Worm (Caenorhabditis elegans): ENCODE results near the gene ZK637.4.

DNA sequence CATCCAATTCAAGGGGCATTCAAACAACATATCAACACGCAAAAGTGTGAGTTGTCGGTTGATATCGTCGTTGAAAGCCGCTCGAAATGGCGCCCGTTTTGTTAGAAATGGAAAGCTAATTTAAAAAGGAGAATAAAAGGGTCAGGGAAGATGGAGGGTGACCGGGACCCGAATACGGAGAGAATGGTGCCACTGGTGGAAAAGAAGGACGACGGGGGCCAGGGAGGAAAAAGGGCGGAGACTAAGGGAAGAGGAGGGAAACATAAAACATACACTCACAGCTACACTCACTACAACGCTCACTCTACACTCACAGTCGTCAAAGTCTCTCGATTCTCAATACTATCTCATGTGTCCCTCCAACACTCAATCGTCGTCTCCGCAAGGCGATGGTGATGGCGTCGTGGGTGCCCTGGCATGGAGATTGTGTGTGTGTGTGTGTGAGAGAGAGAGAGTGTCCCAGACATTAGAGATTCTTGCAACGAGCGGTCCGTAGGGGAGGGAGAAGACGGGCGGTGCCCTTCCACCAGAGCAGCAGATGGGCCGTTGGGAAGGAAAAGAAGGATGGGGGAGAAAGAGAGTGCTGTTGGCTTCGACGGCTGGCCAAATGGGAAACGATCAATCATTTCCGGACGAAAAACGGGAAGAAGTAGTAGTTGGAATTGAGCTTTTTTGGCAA, 19.4 kb upstream of the ZK637.4 start:
- TF ChIP-seq hlh-12 (tag; optimal IDR thresholded peaks at IDR 0.05), result no peak
- TF ChIP-seq nhr-90 (tag; optimal IDR thresholded peaks at IDR 0.05), result no peak
- no peak for TF ChIP-seq F33H1.4 (GFP tag; IDR thresholded peaks at IDR 0.05)
- TF ChIP-seq F22D6.2 (tag; optimal IDR thresholded peaks at IDR 0.05), result no peak
- no peak for TF ChIP-seq nfya-1 (tag; optimal IDR thresholded peaks at IDR 0.05; ENCODE audit: borderline replicate concordance, insufficient read depth)
- TF ChIP-seq T07F8.4 (tag; optimal IDR thresholded peaks at IDR 0.05), result no peak
- no peak for TF ChIP-seq aptf-3 (GFP tag; IDR thresholded peaks at IDR 0.05)
- TF ChIP-seq Y67H2A.10 (GFP tag; conservative IDR thresholded peaks at IDR 0.05), result no peak
- no peak for TF ChIP-seq pha-4 (tag; optimal IDR thresholded peaks at IDR 0.05)
- no peak for TF ChIP-seq unc-62 (GFP tag; optimal IDR thresholded peaks at IDR 0.05)
